Fruit fly (Drosophila melanogaster) whole organism, embryonic: ENCODE results near the gene Liprin-beta.

Experiments used
- Ada2b ChIP-seq: fragments of 200-800 bp; sonication (Bioruptor generic); IDR thresholded peaks from 2 replicates; pipeline ENCODE4 v1.3.6; 2022; ENCODE audit warnings: missing biosample characterization, missing genetic modification characterization
- B-H2 ChIP-seq: fragments of 200-800 bp; sonication (Bioruptor generic); optimal IDR thresholded peaks from 2 replicates; lab custom pipeline; 2018; ENCODE audit warnings: missing biosample characterization, mild to moderate bottlenecking, missing genetic modification characterization
- CG10147 ChIP-seq: fragments of 200-800 bp; sonication (Bioruptor generic); optimal IDR thresholded peaks from 2 replicates; lab custom pipeline; 2019; ENCODE audit warnings: missing biosample characterization, mild to moderate bottlenecking, missing genetic modification characterization, moderate library complexity
- CG11093 ChIP-seq: fragments of 200-800 bp; sonication (Bioruptor generic); IDR thresholded peaks from 3 replicates; pipeline ENCODE4 v1.3.6; 2022; ENCODE audit warnings: missing biosample characterization, missing genetic modification characterization
- CG12236 ChIP-seq: fragments of 200-800 bp; sonication (Bioruptor generic); optimal IDR thresholded peaks from 2 replicates; lab custom pipeline; 2016; ENCODE audit warnings: missing biosample characterization, missing genetic modification characterization
- CG13296 ChIP-seq: fragments of 200-800 bp; sonication (Bioruptor generic); optimal IDR thresholded peaks from 3 replicates; lab custom pipeline; 2018; ENCODE audit warnings: missing biosample characterization, mild to moderate bottlenecking, missing genetic modification characterization
- CG14860 ChIP-seq: fragments of 200-800 bp; sonication (Bioruptor generic); IDR thresholded peaks from 3 replicates; pipeline ENCODE4 v1.3.6; 2022; ENCODE audit warnings: missing biosample characterization, missing genetic modification characterization; ENCODE audit not compliant: partially characterized antibody
- CG14965 ChIP-seq: fragments of 200-800 bp; sonication (Bioruptor generic); optimal IDR thresholded peaks from 2 replicates; lab custom pipeline; 2016; ENCODE audit warnings: missing biosample characterization, missing genetic modification characterization, borderline replicate concordance
- CG2116 ChIP-seq: fragments of 200-800 bp; sonication (Bioruptor generic); optimal IDR thresholded peaks from 3 replicates; lab custom pipeline; 2018; ENCODE audit warnings: missing biosample characterization, mild to moderate bottlenecking, missing genetic modification characterization
- CG2129 ChIP-seq: fragments of 200-800 bp; sonication (Bioruptor generic); IDR thresholded peaks from 2 replicates; pipeline ENCODE4 v1.3.6; 2022; ENCODE audit warnings: missing biosample characterization, missing genetic modification characterization; ENCODE audit not compliant: partially characterized antibody
- CG2202 ChIP-seq: fragments of 200-800 bp; sonication (Bioruptor generic); optimal IDR thresholded peaks from 2 replicates; lab custom pipeline; 2018; ENCODE audit warnings: missing biosample characterization, mild to moderate bottlenecking, missing genetic modification characterization
- CG3726 ChIP-seq: fragments of 200-800 bp; sonication (Bioruptor generic); IDR thresholded peaks from 3 replicates; pipeline ENCODE4, ENCODE4 v1.3.6; 2022; ENCODE audit warnings: missing biosample characterization, missing genetic modification characterization
- CG3838 ChIP-seq: fragments of 200-800 bp; sonication (Bioruptor generic); optimal IDR thresholded peaks from 3 replicates; lab custom pipeline; 2016; ENCODE audit warnings: missing biosample characterization, missing genetic modification characterization
- CG5953 ChIP-seq: fragments of 200-800 bp; sonication (Bioruptor generic); IDR thresholded peaks from 2 replicates; pipeline ENCODE4 v1.3.6; 2022; ENCODE audit warnings: missing biosample characterization, missing genetic modification characterization
- CG7928 ChIP-seq: fragments of 200-800 bp; sonication (Bioruptor generic); optimal IDR thresholded peaks from 2 replicates; lab custom pipeline; 2017; ENCODE audit warnings: missing biosample characterization, mild to moderate bottlenecking, missing genetic modification characterization
- CG9876 ChIP-seq: fragments of 200-800 bp; sonication (Bioruptor generic); optimal IDR thresholded peaks from 2 replicates; lab custom pipeline; 2016; ENCODE audit warnings: missing biosample characterization, missing genetic modification characterization
- Dek ChIP-seq: fragments of 200-800 bp; sonication (Bioruptor generic); optimal IDR thresholded peaks from 3 replicates; lab custom pipeline; 2019; ENCODE audit warnings: missing biosample characterization, mild to moderate bottlenecking, missing genetic modification characterization, moderate library complexity
- Dip2 ChIP-seq: fragments of 200-800 bp; sonication (Bioruptor generic); IDR thresholded peaks from 2 replicates; pipeline ENCODE4 v1.3.6; 2022; ENCODE audit warnings: missing biosample characterization, missing genetic modification characterization
- GATAe ChIP-seq: fragments of 200-800 bp; sonication (Bioruptor generic); conservative IDR thresholded peaks from 2 replicates; pipeline ENCODE4 v1.3.6; 2022; ENCODE audit warnings: missing biosample characterization, missing genetic modification characterization
- HLH3B ChIP-seq: fragments of 200-800 bp; sonication (Bioruptor generic); IDR thresholded peaks from 2 replicates; pipeline ENCODE4 v1.3.6; 2022; ENCODE audit warnings: missing biosample characterization, missing genetic modification characterization
- HLH4C ChIP-seq: fragments of 200-800 bp; sonication (Bioruptor generic); IDR thresholded peaks from 3 replicates; pipeline ENCODE4 v1.3.6; 2022; ENCODE audit warnings: missing biosample characterization, missing genetic modification characterization; ENCODE audit not compliant: partially characterized antibody
- Hmr ChIP-seq: fragments of 200-800 bp; sonication (Bioruptor generic); optimal IDR thresholded peaks from 3 replicates; lab custom pipeline; 2017; ENCODE audit warnings: mild to moderate bottlenecking, missing biosample characterization, missing genetic modification reagents, missing genetic modification characterization
- Hmx ChIP-seq: fragments of 200-800 bp; sonication (Bioruptor generic); optimal IDR thresholded peaks from 2 replicates; lab custom pipeline; 2016; ENCODE audit warnings: missing biosample characterization, missing genetic modification characterization
- Hr3 ChIP-seq: fragments of 200-800 bp; sonication (Bioruptor generic); optimal IDR thresholded peaks from 3 replicates; lab custom pipeline; 2016; ENCODE audit warnings: missing biosample characterization, missing genetic modification characterization
- Hr78 ChIP-seq, 2 experiments: fragments of 200-800 bp in 1 of 2; fragments of >200 bp in 1 of 2; sonication (Bioruptor generic) in 1 of 2; optimal IDR thresholded peaks; 2 replicates each; lab custom pipeline; 2017 to 2019; ENCODE audit warnings: missing biosample characterization in 2 of 2, missing genetic modification characterization in 2 of 2, mild to moderate bottlenecking in 1 of 2, moderate library complexity in 1 of 2
- Kr ChIP-seq: fragments of 200-800 bp; sonication (Bioruptor generic); optimal IDR thresholded peaks from 2 replicates; lab custom pipeline; 2017; ENCODE audit warnings: missing biosample characterization, mild to moderate bottlenecking, missing genetic modification characterization
- Lim3 ChIP-seq: fragments of 200-800 bp; sonication (Bioruptor generic); IDR thresholded peaks from 2 replicates; pipeline ENCODE4 v1.3.6; 2022; ENCODE audit warnings: missing biosample characterization, missing genetic modification characterization
- Meics ChIP-seq: fragments of 200-800 bp; sonication (Bioruptor generic); optimal IDR thresholded peaks from 2 replicates; lab custom pipeline; 2017; ENCODE audit warnings: missing biosample characterization, mild to moderate bottlenecking, missing genetic modification characterization
- Opbp ChIP-seq: fragments of 200-800 bp; sonication (Bioruptor generic); IDR thresholded peaks from 3 replicates; pipeline ENCODE4 v1.3.6; 2022; ENCODE audit warnings: missing biosample characterization, missing genetic modification characterization; ENCODE audit not compliant: partially characterized antibody
- Six4 ChIP-seq: fragments of 200-800 bp; sonication (Bioruptor generic); optimal IDR thresholded peaks from 2 replicates; lab custom pipeline; 2016; ENCODE audit warnings: missing biosample characterization, missing genetic modification characterization
- Tbp ChIP-seq: fragments of >200 bp; optimal IDR thresholded peaks from 2 replicates; lab custom pipeline; 2018; ENCODE audit warnings: missing biosample characterization, missing genetic modification characterization
- al ChIP-seq: fragments of 200-800 bp; sonication (Bioruptor generic); IDR thresholded peaks from 2 replicates; pipeline ENCODE4 v1.3.6; 2022; ENCODE audit warnings: missing biosample characterization, missing genetic modification characterization
- ato ChIP-seq: fragments of 200-800 bp; sonication (Bioruptor generic); IDR thresholded peaks from 2 replicates; pipeline ENCODE4 v1.3.6; 2022; ENCODE audit warnings: missing biosample characterization, missing genetic modification characterization; ENCODE audit not compliant: partially characterized antibody
- az2 ChIP-seq: fragments of 200-800 bp; sonication (Bioruptor generic); optimal IDR thresholded peaks from 3 replicates; lab custom pipeline; 2016; ENCODE audit warnings: missing biosample characterization, missing genetic modification characterization
- chn ChIP-seq: fragments of 200-800 bp; sonication (Bioruptor generic); optimal IDR thresholded peaks from 2 replicates; lab custom pipeline; 2016; ENCODE audit warnings: missing biosample characterization, missing genetic modification characterization
- dmrt11E ChIP-seq: fragments of 200-800 bp; sonication (Bioruptor generic); optimal IDR thresholded peaks from 3 replicates; lab custom pipeline; 2018; ENCODE audit warnings: missing biosample characterization, mild to moderate bottlenecking, missing genetic modification characterization, moderate library complexity
- emc ChIP-seq: fragments of 200-800 bp; sonication (Bioruptor generic); optimal IDR thresholded peaks from 2 replicates; lab custom pipeline; 2016; ENCODE audit warnings: missing biosample characterization, missing genetic modification characterization
- esg ChIP-seq: fragments of 200-800 bp; sonication (Bioruptor generic); conservative IDR thresholded peaks from 2 replicates; pipeline ENCODE4 v1.3.6; 2022; ENCODE audit warnings: missing biosample characterization, missing genetic modification characterization
- eyg ChIP-seq: fragments of 200-800 bp; sonication (Bioruptor generic); optimal IDR thresholded peaks from 3 replicates; lab custom pipeline; 2016; ENCODE audit warnings: missing biosample characterization, missing genetic modification characterization
- fd102C ChIP-seq: fragments of 200-800 bp; sonication (Bioruptor generic); optimal IDR thresholded peaks from 2 replicates; lab custom pipeline; 2018; ENCODE audit warnings: missing biosample characterization, mild to moderate bottlenecking, missing genetic modification characterization, moderate library complexity
- jumu ChIP-seq: fragments of 200-800 bp; sonication (Bioruptor generic); optimal IDR thresholded peaks from 3 replicates; lab custom pipeline; 2016; ENCODE audit warnings: missing biosample characterization, missing genetic modification characterization
- lbe ChIP-seq: fragments of 200-800 bp; sonication (Bioruptor generic); optimal IDR thresholded peaks from 2 replicates; lab custom pipeline; 2016; ENCODE audit warnings: missing biosample characterization, mild to moderate bottlenecking, missing genetic modification characterization
- nau ChIP-seq: fragments of 200-800 bp; sonication (Bioruptor generic); optimal IDR thresholded peaks from 3 replicates; lab custom pipeline; 2017; ENCODE audit warnings: missing biosample characterization, mild to moderate bottlenecking, missing genetic modification characterization, missing genetic modification reagents
- pho ChIP-seq: fragments of 200-800 bp; sonication (Bioruptor generic); optimal IDR thresholded peaks from 2 replicates; lab custom pipeline; 2016; ENCODE audit warnings: missing biosample characterization, missing genetic modification characterization
- pita ChIP-seq: fragments of 200-800 bp; sonication (Bioruptor generic); optimal IDR thresholded peaks from 2 replicates; lab custom pipeline; 2017; ENCODE audit warnings: missing biosample characterization, mild to moderate bottlenecking, missing genetic modification characterization
- sd ChIP-seq: fragments of 200-800 bp; sonication (Bioruptor generic); optimal IDR thresholded peaks from 3 replicates; lab custom pipeline; 2018; ENCODE audit warnings: missing biosample characterization, mild to moderate bottlenecking, missing genetic modification characterization, moderate library complexity
- slp2 ChIP-seq: fragments of 200-800 bp; sonication (Bioruptor generic); optimal IDR thresholded peaks from 2 replicates; lab custom pipeline; 2016; ENCODE audit warnings: missing biosample characterization, missing genetic modification characterization
- zfh1 ChIP-seq: fragments of 200-800 bp; sonication (Bioruptor generic); IDR thresholded peaks from 3 replicates; pipeline ENCODE4 v1.3.6; 2022; ENCODE audit warnings: missing biosample characterization, missing genetic modification characterization

The Liprin-beta gene

dm6 chr3L:13476566-13477452 is 36.2 kb upstream of the Liprin-beta start (continued):
- TF ChIP-seq nau (peak; percentile 92), CG9876 (GFP tag; lab: Kevin White, UChicago) (no peak), CG12236 (peak; percentile 26), Opbp (GFP tag; lab: Robert Waterston, UW) (no peak), emc (GFP tag; lab: Kevin White, UChicago) (peak; percentile 63), CG13296 (GFP tag; lab: Kevin White, UChicago) (peak; percentile 87), Kr (GFP tag; lab: Kevin White, UChicago) (no peak), sd (tag; lab: Kevin White, UChicago) (peak; percentile 99), CG2202 (tag; lab: Kevin White, UChicago) (peak; percentile 71), jumu (GFP tag; lab: Kevin White, UChicago) (peak; percentile 57), Hmx (GFP tag; lab: Kevin White, UChicago) (peak; percentile 83), CG11093 (peak; percentile 62; the same call in 2 of the 3 replicates), eyg (no peak), Meics (GFP tag; lab: Kevin White, UChicago) (peak; percentile 92), Ada2b (peak; percentile 84), pita (GFP tag; lab: Kevin White, UChicago) (no peak), Tbp (GFP tag; lab: Kevin White, UChicago) (no peak), esg (peak; percentile 84), Dek (tag; lab: Kevin White, UChicago) (peak; percentile 89), Hmr (peak; percentile 92), pho (GFP tag; lab: Kevin White, UChicago) (peak; percentile 71), lbe (GFP tag; lab: Kevin White, UChicago) (peak; percentile 49), B-H2 (GFP tag; lab: Kevin White, UChicago) (peak; percentile 65), slp2 (GFP tag; lab: Kevin White, UChicago) (peak; percentile 6), HLH4C (no peak), CG7928 (peak; percentile 62), CG3726 (GFP tag; lab: Robert Waterston, UW) (peak; percentile 60; the same call in 2 of the 3 replicates), Six4 (GFP tag; lab: Kevin White, UChicago) (peak; percentile 88), CG14860 (no peak), CG5953 (no peak; the same call in 1 of the 2 replicates), dmrt11E (tag; lab: Kevin White, UChicago) (peak; percentile 66), CG2129 (GFP tag; lab: Robert Waterston, UW) (0 out of 2 replicates have a peak, but pooled peaks have one; percentile 21), CG2116 (GFP tag; lab: Kevin White, UChicago) (peak; percentile 55), Hr78 (GFP tag; optimal IDR thresholded peaks at IDR 0.05; lab: Kevin White, UChicago) (peak in 1 of 2 experiments; percentile 83), fd102C (no peak), GATAe (GFP tag; lab: Robert Waterston, UW) (peak; percentile 13; the same call in 1 of the 2 replicates), chn (GFP tag; lab: Kevin White, UChicago) (peak; percentile 69), CG14965 (GFP tag; lab: Kevin White, UChicago) (no peak), al (GFP tag; lab: Robert Waterston, UW) (peak; percentile 88), az2 (GFP tag; lab: Kevin White, UChicago) (peak; percentile 90), zfh1 (GFP tag; lab: Robert Waterston, UW) (peak; percentile 77), Dip2 (no peak), Hr3 (GFP tag; lab: Kevin White, UChicago) (peak; percentile 88), ato (GFP tag; lab: Robert Waterston, UW) (no peak), CG3838 (GFP tag; lab: Kevin White, UChicago) (peak; percentile 61), CG10147 (GFP tag; lab: Kevin White, UChicago) (peak; percentile 94), HLH3B (GFP tag; lab: Robert Waterston, UW) (peak; percentile 81), Lim3 (GFP tag; lab: Robert Waterston, UW) (no peak)
